Fruit fly (Drosophila melanogaster): ENCODE results near the gene CG4382.

DNA sequence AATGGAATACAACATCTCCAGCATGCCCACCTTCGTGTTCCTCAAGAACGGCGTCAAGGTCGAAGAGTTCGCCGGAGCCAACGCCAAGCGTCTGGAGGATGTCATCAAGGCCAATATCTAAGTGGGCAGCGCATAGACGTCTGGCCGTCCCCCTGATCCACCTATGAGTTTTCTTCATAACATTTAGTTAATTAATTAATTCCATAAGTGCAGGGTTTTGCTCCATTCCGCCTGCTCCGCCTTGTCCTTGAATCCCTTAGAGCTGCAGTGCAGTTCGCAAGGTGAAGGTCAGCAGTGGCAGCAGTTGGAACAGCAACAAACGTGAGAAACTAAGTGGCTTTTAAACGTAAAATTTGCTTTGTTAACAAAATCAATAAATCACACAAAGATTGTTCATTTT is 14.9 kb upstream of the CG4382 start:
- TF ChIP-seq CG8478 (optimal IDR thresholded peaks at IDR 0.05) (no peak), CTCF (optimal IDR thresholded peaks at IDR 0.05) (no peak)

Measured in S2 (cell line).